Worm (Caenorhabditis elegans) whole organism, early embryonic: ENCODE data around the gene efhc-1.
A peak's percentile ranks its signal among the peaks of the same experiment; 100 is the strongest.

Source experiments
- B0310.2 ChIP-seq: sonication (generic microtip); optimal IDR thresholded peaks from 2 replicates; lab custom pipeline; 2016; ENCODE audit warnings: mild to moderate bottlenecking, missing genetic modification characterization, missing compliant biosample characterization
- F13C5.2 ChIP-seq: sonication (generic microtip); optimal IDR thresholded peaks from 2 replicates; lab custom pipeline; 2017; ENCODE audit warnings: mild to moderate bottlenecking, missing genetic modification characterization, inconsistent platforms, missing compliant biosample characterization
- aly-1 ChIP-seq: sonication (generic microtip); optimal IDR thresholded peaks from 2 replicates; lab custom pipeline; 2016; ENCODE audit warnings: missing genetic modification characterization, missing compliant biosample characterization
- ama-1 ChIP-seq: fragments of 150-350 bp; optimal IDR thresholded peaks from 2 replicates; lab custom pipeline; 2014
- ceh-13 ChIP-seq: fragments of 200-800 bp; sonication (Bioruptor generic); optimal IDR thresholded peaks from 2 replicates; lab custom pipeline; 2018; ENCODE audit warnings: mild to moderate bottlenecking, missing genetic modification characterization, missing compliant biosample characterization
- ceh-36 ChIP-seq: sonication (generic microtip); optimal IDR thresholded peaks from 2 replicates; lab custom pipeline; 2016; ENCODE audit warnings: missing genetic modification characterization, inconsistent platforms, missing compliant biosample characterization
- ets-7 ChIP-seq: sonication (generic microtip); optimal IDR thresholded peaks from 2 replicates; lab custom pipeline; 2016; ENCODE audit warnings: missing genotype, missing genetic modification characterization, missing compliant biosample characterization
- flt-1 ChIP-seq: fragments of 200-800 bp; sonication (Bioruptor generic); IDR thresholded peaks from 2 replicates; pipeline ENCODE4 v1.3.6; 2022; ENCODE audit warnings: missing genetic modification characterization, missing compliant biosample characterization
- hmbx-1 ChIP-seq: sonication (generic microtip); optimal IDR thresholded peaks from 2 replicates; lab custom pipeline; 2016; ENCODE audit warnings: mild to moderate bottlenecking, missing genetic modification characterization, missing compliant biosample characterization
- hmg-4 ChIP-seq: fragments of 200-800 bp; sonication (Bioruptor generic); optimal IDR thresholded peaks from 2 replicates; lab custom pipeline; 2018; ENCODE audit warnings: mild to moderate bottlenecking, missing genetic modification characterization, missing compliant biosample characterization
- hnd-1 ChIP-seq: sonication (generic microtip); optimal IDR thresholded peaks from 2 replicates; lab custom pipeline; 2016; ENCODE audit warnings: missing genetic modification characterization, missing compliant biosample characterization
- pes-1 ChIP-seq: fragments of 200-800 bp; sonication (Bioruptor generic); IDR thresholded peaks from 2 replicates; pipeline ENCODE4 v1.3.6; 2022; ENCODE audit warnings: missing genetic modification reagents, missing genetic modification characterization, missing compliant biosample characterization
- scrt-1 ChIP-seq: fragments of 200-800 bp; sonication (Bioruptor generic); IDR thresholded peaks from 2 replicates; pipeline ENCODE4 v1.3.6; 2022; ENCODE audit warnings: missing genetic modification characterization, missing compliant biosample characterization
- sea-1 ChIP-seq: fragments of 200-800 bp; sonication (Bioruptor generic); conservative IDR thresholded peaks from 2 replicates; pipeline ENCODE4 v1.3.6; 2022; ENCODE audit warnings: missing genetic modification characterization, missing compliant biosample characterization
- tbx-11 ChIP-seq: fragments of 200-800 bp; sonication (Bioruptor generic); IDR thresholded peaks from 2 replicates; pipeline ENCODE4 v1.3.6; 2022; ENCODE audit warnings: missing genetic modification characterization, missing compliant biosample characterization
- tbx-37 ChIP-seq: fragments of 200-800 bp; sonication (Bioruptor generic); conservative IDR thresholded peaks from 2 replicates; pipeline ENCODE4 v1.3.6; 2022; ENCODE audit warnings: missing genetic modification reagents, missing genetic modification characterization, missing compliant biosample characterization
- tra-4 ChIP-seq: sonication (generic microtip); optimal IDR thresholded peaks from 2 replicates; lab custom pipeline; 2017; ENCODE audit warnings: missing genetic modification characterization, missing compliant biosample characterization

The efhc-1 gene

ce11 chrX:10353857-10354256 is 4.3 kb upstream of the efhc-1 start:
- no peak for TF ChIP-seq ceh-13

DNA sequence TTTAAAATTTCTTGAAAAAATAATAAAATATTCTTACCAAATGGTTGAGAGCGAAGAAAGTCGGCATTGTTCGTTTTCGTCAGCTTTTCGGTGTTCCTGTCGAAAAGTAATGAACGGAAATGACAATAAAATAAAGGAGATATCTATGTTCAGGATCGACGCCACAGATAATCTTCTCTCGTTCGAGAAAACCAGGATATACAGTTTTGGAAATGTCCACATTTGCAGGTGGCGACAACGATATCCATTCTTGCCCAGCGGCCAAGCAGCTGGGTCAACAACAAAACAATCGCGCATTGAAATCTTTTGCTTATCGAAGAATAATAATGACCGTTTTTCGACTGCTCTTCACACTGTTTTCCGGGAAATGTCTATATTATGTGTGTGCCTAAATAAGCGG is 2.5 kb upstream of the efhc-1 start, which contains the start of gene R07E3.7:
Gene R07E3.7 (minus strand): TSS at position 101 of the 400 bp plus-strand sequence.
- TF ChIP-seq tbx-11 (GFP tag; lab: Robert Waterston, UW) (no peak), B0310.2 (tag; lab: Kevin White, UChicago) (no peak), sea-1 (GFP tag; lab: Robert Waterston, UW) (no peak), ceh-13 (no peak), ama-1 (lab: Kevin White, UChicago) (no peak), flt-1 (GFP tag; lab: Robert Waterston, UW) (no peak), hmg-4 (GFP tag; lab: Kevin White, UChicago) (no peak), aly-1 (tag; lab: Kevin White, UChicago) (no peak), scrt-1 (no peak), hmbx-1 (tag; lab: Kevin White, UChicago) (no peak), tra-4 (tag; lab: Kevin White, UChicago) (no peak)

DNA sequence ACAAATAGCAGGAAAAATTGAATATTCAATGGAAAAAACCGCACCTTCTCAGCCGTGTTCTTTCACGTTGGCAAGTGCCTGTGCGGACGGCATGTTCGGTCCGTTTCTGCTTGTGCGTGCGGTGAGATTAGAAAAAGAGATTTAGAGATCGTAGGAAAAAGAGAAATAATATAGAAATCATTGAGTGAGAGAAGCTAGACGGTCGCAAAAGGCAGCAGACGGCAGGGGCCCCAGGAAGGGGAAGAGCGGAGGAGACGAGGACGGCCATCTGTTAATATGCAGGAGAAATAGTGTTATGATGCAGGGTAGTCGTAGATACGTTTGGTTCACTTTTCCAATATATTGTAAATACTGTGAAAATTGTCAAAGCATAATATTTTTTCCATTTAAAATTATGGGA is 14.4 kb downstream of the efhc-1 start, which contains the start of gene Y49A10A.2:
Gene Y49A10A.2 (minus strand): TSS at position 109 of the 400 bp plus-strand sequence.
- peak; percentile 73 for TF ChIP-seq hmg-4 (GFP tag; lab: Kevin White, UChicago)
- TF ChIP-seq sea-1 (GFP tag; lab: Robert Waterston, UW) = peak; percentile 61; the same call in 1 of the 2 replicates
- peak; percentile 13 for TF ChIP-seq F13C5.2 (tag; lab: Kevin White, UChicago)
- TF ChIP-seq ceh-36 = no peak
- 0 out of 2 replicates have a peak, but pooled peaks have one; percentile 20 for TF ChIP-seq tbx-37 (GFP tag; lab: Robert Waterston, UW)
- TF ChIP-seq pes-1 (GFP tag; lab: Robert Waterston, UW) = no peak
- TF ChIP-seq scrt-1 = no peak
- TF ChIP-seq ceh-13 = no peak
- peak; percentile 17; the same call in 1 of the 2 replicates for TF ChIP-seq flt-1 (GFP tag; lab: Robert Waterston, UW)
- no peak for TF ChIP-seq B0310.2 (tag; lab: Kevin White, UChicago)
- TF ChIP-seq hmbx-1 (tag; lab: Kevin White, UChicago) = no peak
- no peak for TF ChIP-seq ama-1 (lab: Kevin White, UChicago)

- TF ChIP-seq hmg-4 (GFP tag; lab: Kevin White, UChicago) (peak; percentile 16), pes-1 (GFP tag; lab: Robert Waterston, UW) (no peak), ets-7 (tag; lab: Kevin White, UChicago) (no peak), F13C5.2 (tag; lab: Kevin White, UChicago) (no peak), tbx-11 (GFP tag; lab: Robert Waterston, UW) (no peak), aly-1 (tag; lab: Kevin White, UChicago) (peak; percentile 4)
Measured at ce11 chrX:10373581-10373980, 15.4 kb downstream of the efhc-1 start.

ce11 chrX:10376989-10377388 is 18.8 kb downstream of the efhc-1 start:
- TF ChIP-seq ceh-36 = no peak
- no peak for TF ChIP-seq hnd-1
- no peak for TF ChIP-seq ama-1 (lab: Kevin White, UChicago)
- TF ChIP-seq hmg-4 (GFP tag; lab: Kevin White, UChicago) = no peak
- no peak for TF ChIP-seq tra-4 (tag; lab: Kevin White, UChicago)
- TF ChIP-seq flt-1 (GFP tag; lab: Robert Waterston, UW) = no peak
- TF ChIP-seq aly-1 (tag; lab: Kevin White, UChicago) = no peak
- no peak for TF ChIP-seq F13C5.2 (tag; lab: Kevin White, UChicago)
- no peak for TF ChIP-seq tbx-11 (GFP tag; lab: Robert Waterston, UW)
- TF ChIP-seq B0310.2 (tag; lab: Kevin White, UChicago) = no peak
- no peak for TF ChIP-seq hmbx-1 (tag; lab: Kevin White, UChicago)
- no peak for TF ChIP-seq ceh-13
- no peak for TF ChIP-seq sea-1 (GFP tag; lab: Robert Waterston, UW)
- no peak for TF ChIP-seq tbx-37 (GFP tag; lab: Robert Waterston, UW)
- no peak for TF ChIP-seq ets-7 (tag; lab: Kevin White, UChicago)
- no peak for TF ChIP-seq scrt-1

- 0 out of 2 replicates have a peak, but pooled peaks have one; percentile 26 for TF ChIP-seq flt-1 (GFP tag; lab: Robert Waterston, UW)
- TF ChIP-seq ceh-36 = no peak
Measured at ce11 chrX:10377663-10378062, 19.5 kb downstream of the efhc-1 start.

ce11 chrX:10379678-10380077 is 21.5 kb downstream of the efhc-1 start, which contains the start of gene rme-4:
Gene rme-4 (minus strand): TSS chrX:10379845.
- no peak for TF ChIP-seq ceh-36
- TF ChIP-seq ceh-13 = no peak
- TF ChIP-seq hmbx-1 (tag; lab: Kevin White, UChicago) = no peak
- TF ChIP-seq F13C5.2 (tag; lab: Kevin White, UChicago) = no peak
- TF ChIP-seq scrt-1 = no peak
- no peak for TF ChIP-seq sea-1 (GFP tag; lab: Robert Waterston, UW)
- no peak for TF ChIP-seq tbx-37 (GFP tag; lab: Robert Waterston, UW)
- no peak for TF ChIP-seq hnd-1
- TF ChIP-seq aly-1 (tag; lab: Kevin White, UChicago) = no peak
- TF ChIP-seq flt-1 (GFP tag; lab: Robert Waterston, UW) = no peak
- no peak for TF ChIP-seq pes-1 (GFP tag; lab: Robert Waterston, UW)
- no peak for TF ChIP-seq B0310.2 (tag; lab: Kevin White, UChicago)
- TF ChIP-seq ets-7 (tag; lab: Kevin White, UChicago) = no peak
- TF ChIP-seq tbx-11 (GFP tag; lab: Robert Waterston, UW) = no peak
- TF ChIP-seq ama-1 (lab: Kevin White, UChicago) = no peak
- no peak for TF ChIP-seq tra-4 (tag; lab: Kevin White, UChicago)
- TF ChIP-seq hmg-4 (GFP tag; lab: Kevin White, UChicago) = no peak

- TF ChIP-seq ama-1 (lab: Kevin White, UChicago) (no peak), ets-7 (tag; lab: Kevin White, UChicago) (no peak), pes-1 (GFP tag; lab: Robert Waterston, UW) (no peak), ceh-36 (no peak), ceh-13 (no peak), B0310.2 (tag; lab: Kevin White, UChicago) (no peak), tbx-11 (GFP tag; lab: Robert Waterston, UW) (no peak), hmg-4 (GFP tag; lab: Kevin White, UChicago) (no peak)
Measured at ce11 chrX:10386001-10386400, 27.8 kb downstream of the efhc-1 start.
